Worm (Caenorhabditis elegans) whole organism, L4 larva: ENCODE results near the gene Y54E2A.10.

Experiments used
- R02D3.7 ChIP-seq: fragments of 150-350 bp; sonication (generic microtip); optimal IDR thresholded peaks from 3 replicates; lab custom pipeline; 2014; ENCODE audit warnings: missing biosample characterization, missing genetic modification characterization
- Y48G9A.11 ChIP-seq: fragments of 200-800 bp; sonication (Bioruptor generic); IDR thresholded peaks from 2 replicates; pipeline ENCODE4 v1.3.6; 2022; ENCODE audit warnings: missing genetic modification reagents, missing genetic modification characterization, missing compliant biosample characterization
- aha-1 ChIP-seq: fragments of 150-350 bp; peaks from one replicate; lab custom pipeline; 2014; ENCODE audit warnings: missing biosample characterization, missing genetic modification characterization
- attf-4 ChIP-seq: sonication (generic microtip); optimal IDR thresholded peaks from 3 replicates; lab custom pipeline; 2017; ENCODE audit warnings: missing biosample characterization, missing genetic modification characterization
- ceh-20 ChIP-seq: fragments of 200-800 bp; sonication (Bioruptor generic); IDR thresholded peaks from 2 replicates; pipeline ENCODE4 v1.3.6; 2022; ENCODE audit warnings: missing genetic modification reagents, missing genetic modification characterization, missing compliant biosample characterization
- ceh-32 ChIP-seq: sonication (generic microtip); optimal IDR thresholded peaks from 2 replicates; lab custom pipeline; 2016; ENCODE audit warnings: mild to moderate bottlenecking, missing genetic modification characterization, missing compliant biosample characterization; ENCODE audit not compliant: poor library complexity
- daf-16 ChIP-seq, 3 experiments: sonication (generic microtip); optimal IDR thresholded peaks; 2 replicates each; lab custom pipeline; 2016 to 2017; ENCODE audit warnings: missing genetic modification characterization in 3 of 3, missing genetic modification reagents in 3 of 3, mild to moderate bottlenecking in 2 of 3, missing compliant biosample characterization in 2 of 3, missing biosample characterization in 1 of 3, moderate library complexity in 1 of 3
- daf-19 ChIP-seq: fragments of 200-800 bp; sonication (Bioruptor generic); conservative IDR thresholded peaks from 2 replicates; pipeline ENCODE4 v1.3.6; 2022; ENCODE audit warnings: missing genetic modification characterization, missing compliant biosample characterization
- daf-8 ChIP-seq: fragments of 200-800 bp; sonication (Bioruptor generic); IDR thresholded peaks from 2 replicates; pipeline ENCODE4 v1.3.6; 2022; ENCODE audit warnings: missing genetic modification characterization, missing compliant biosample characterization
- dmd-6 ChIP-seq: fragments of 200-800 bp; sonication (Bioruptor generic); IDR thresholded peaks from 2 replicates; pipeline ENCODE4 v1.3.6; 2022; ENCODE audit warnings: missing genetic modification reagents, missing genetic modification characterization, missing compliant biosample characterization
- dve-1 ChIP-seq: sonication (generic microtip); optimal IDR thresholded peaks from 2 replicates; lab custom pipeline; 2017; ENCODE audit warnings: antibody characterized with exemption, mild to moderate bottlenecking, missing genetic modification characterization, missing compliant biosample characterization; ENCODE audit not compliant: insufficient read depth
- hlh-11 ChIP-seq: fragments of 200-800 bp; sonication (Bioruptor generic); optimal IDR thresholded peaks from 2 replicates; lab custom pipeline; 2018; ENCODE audit warnings: mild to moderate bottlenecking, missing genetic modification characterization, missing compliant biosample characterization
- hlh-30 ChIP-seq: sonication (generic microtip); optimal IDR thresholded peaks from 2 replicates; lab custom pipeline; 2017; ENCODE audit warnings: antibody characterized with exemption, mild to moderate bottlenecking, missing genetic modification characterization, missing compliant biosample characterization; ENCODE audit not compliant: insufficient read depth
- jun-1 ChIP-seq: fragments of 150-350 bp; optimal IDR thresholded peaks from 2 replicates; lab custom pipeline; 2014; ENCODE audit warnings: missing biosample characterization, missing genetic modification reagents, missing genetic modification characterization
- lin-1 ChIP-seq: fragments of 200-800 bp; sonication (Bioruptor generic); IDR thresholded peaks from 2 replicates; pipeline ENCODE4 v1.3.6; 2022; ENCODE audit warnings: missing genetic modification reagents, missing genetic modification characterization, missing compliant biosample characterization
- lsy-2 ChIP-seq, 2 experiments: fragments of 150-350 bp in 1 of 2; sonication (generic microtip) in 1 of 2; optimal IDR thresholded peaks; 2 replicates each; lab custom pipeline; 2014 to 2017; ENCODE audit warnings: missing biosample characterization in 2 of 2, missing genetic modification characterization in 2 of 2
- mdl-1 ChIP-seq, 2 experiments: fragments of 150-350 bp in 1 of 2; sonication (generic microtip) in 1 of 2; optimal IDR thresholded peaks; 2 replicates each; lab custom pipeline; 2014 to 2017; ENCODE audit warnings: missing biosample characterization in 2 of 2, missing genetic modification characterization in 2 of 2
- mdt-29 ChIP-seq: fragments of 200-800 bp; sonication (Bioruptor generic); IDR thresholded peaks from 2 replicates; pipeline ENCODE4 v1.3.6; 2022; ENCODE audit warnings: missing genetic modification reagents, missing genetic modification characterization, missing compliant biosample characterization
- mep-1 ChIP-seq: fragments of 150-350 bp; sonication (generic microtip); optimal IDR thresholded peaks from 3 replicates; lab custom pipeline; 2014; ENCODE audit warnings: missing biosample characterization, missing genetic modification characterization
- mes-2 ChIP-seq: sonication (generic microtip); optimal IDR thresholded peaks from 2 replicates; lab custom pipeline; 2016; ENCODE audit warnings: missing genotype, mild to moderate bottlenecking, missing genetic modification characterization, missing compliant biosample characterization; ENCODE audit not compliant: poor library complexity, severe bottlenecking
- nhr-102 ChIP-seq: sonication (generic microtip); optimal IDR thresholded peaks from 2 replicates; lab custom pipeline; 2016; ENCODE audit warnings: mild to moderate bottlenecking, missing genetic modification characterization, moderate library complexity, missing compliant biosample characterization
- nhr-111 ChIP-seq: fragments of 200-800 bp; sonication (Bioruptor generic); optimal IDR thresholded peaks from 2 replicates; lab custom pipeline; 2018; ENCODE audit warnings: mild to moderate bottlenecking, missing genetic modification characterization, missing compliant biosample characterization
- nhr-237 ChIP-seq: sonication (generic microtip); optimal IDR thresholded peaks from 2 replicates; lab custom pipeline; 2017; ENCODE audit warnings: missing biosample characterization, missing genetic modification characterization
- nhr-28 ChIP-seq: fragments of 150-350 bp; optimal IDR thresholded peaks from 2 replicates; lab custom pipeline; 2014; ENCODE audit warnings: missing biosample characterization, missing genetic modification characterization
- nhr-41 ChIP-seq: fragments of 200-800 bp; sonication (Bioruptor generic); IDR thresholded peaks from 2 replicates; pipeline ENCODE4 v1.3.6; 2022; ENCODE audit warnings: missing genetic modification reagents, missing genetic modification characterization, missing compliant biosample characterization
- nhr-42 ChIP-seq: fragments of 200-800 bp; sonication (Bioruptor generic); IDR thresholded peaks from 2 replicates; pipeline ENCODE4 v1.3.6; 2022; ENCODE audit warnings: missing genetic modification characterization, missing compliant biosample characterization
- nhr-76 ChIP-seq: fragments of 150-350 bp; optimal IDR thresholded peaks from 2 replicates; lab custom pipeline; 2014; ENCODE audit warnings: missing biosample characterization, missing genetic modification characterization
- nhr-77 ChIP-seq: fragments of 150-350 bp; optimal IDR thresholded peaks from 2 replicates; lab custom pipeline; 2014; ENCODE audit warnings: missing biosample characterization, missing genetic modification characterization
- pha-4 ChIP-seq, 2 experiments: fragments of 150-350 bp in 1 of 2; fragments of 200-800 bp in 1 of 2; sonication (Bioruptor generic) in 1 of 2; IDR thresholded peaks in 1 of 2; optimal IDR thresholded peaks in 1 of 2; 2 replicates each; pipeline versions ENCODE4 v1.3.6 to Lab custom; 2014 to 2022; ENCODE audit warnings: missing genetic modification characterization in 2 of 2, missing genetic modification reagents in 2 of 2, missing biosample characterization in 1 of 2, missing compliant biosample characterization in 1 of 2
- php-3 ChIP-seq: fragments of 200-800 bp; sonication (Bioruptor generic); IDR thresholded peaks from 2 replicates; pipeline ENCODE4 v1.3.6; 2022; ENCODE audit warnings: missing genetic modification reagents, missing genetic modification characterization, missing compliant biosample characterization
- pqm-1 ChIP-seq: sonication (generic microtip); optimal IDR thresholded peaks from 2 replicates; lab custom pipeline; 2017; ENCODE audit warnings: missing biosample characterization, missing genetic modification characterization
- unc-130 ChIP-seq: sonication (generic microtip); optimal IDR thresholded peaks from 2 replicates; lab custom pipeline; 2016; ENCODE audit warnings: missing genetic modification reagents, missing genetic modification characterization, missing compliant biosample characterization
- unc-39 ChIP-seq: sonication (generic microtip); optimal IDR thresholded peaks from 2 replicates; lab custom pipeline; 2017; ENCODE audit warnings: missing biosample characterization, missing genetic modification characterization
- unc-62 ChIP-seq, 3 experiments: fragments of 150-350 bp in 1 of 3; sonication (generic microtip); optimal IDR thresholded peaks in 2 of 3; peaks in 1 of 3; 1 replicate in 1 of 3; 2 replicates in 2 of 3; lab custom pipeline; 2014 to 2017; ENCODE audit warnings: missing biosample characterization in 3 of 3, missing genetic modification characterization in 3 of 3, missing genetic modification reagents in 3 of 3, missing genotype in 1 of 3
- vab-7 ChIP-seq: fragments of 200-800 bp; sonication (Bioruptor generic); IDR thresholded peaks from 2 replicates; pipeline ENCODE4 v1.3.6; 2022; ENCODE audit warnings: missing genetic modification reagents, missing genetic modification characterization, missing compliant biosample characterization

The Y54E2A.10 gene

ce11 chrII:14811472-14811871, 20.6 kb downstream of the Y54E2A.10 start (continued):
- TF ChIP-seq hlh-30 (tag; lab: Kevin White, UChicago), result peak; percentile 28
- no peak for TF ChIP-seq ceh-20 (GFP tag; lab: Robert Waterston, UW)
- peak; percentile 16 for TF ChIP-seq mes-2 (tag; lab: Kevin White, UChicago)
- peak; percentile 37 for TF ChIP-seq mep-1 (tag; lab: Kevin White, UChicago)
- peak; percentile 79 for TF ChIP-seq hlh-11 (tag; lab: Kevin White, UChicago)
- peak in 1 of 2 experiments; percentile 3 for TF ChIP-seq lsy-2 (tag; optimal IDR thresholded peaks at IDR 0.05; lab: Kevin White, UChicago)
- no peak for TF ChIP-seq unc-130
- peak; percentile 10 for TF ChIP-seq nhr-102
- peak; percentile 66; the same call in 1 of the 2 replicates for TF ChIP-seq pha-4 (GFP tag; IDR thresholded peaks at IDR 0.05; lab: Robert Waterston, UW)
- TF ChIP-seq pha-4 (tag; optimal IDR thresholded peaks at IDR 0.05; lab: Kevin White, UChicago), result peak; percentile 24
- no peak for TF ChIP-seq ceh-32 (tag; lab: Kevin White, UChicago)
- peak; percentile 11 for TF ChIP-seq R02D3.7
- TF ChIP-seq daf-8 (GFP tag; lab: Robert Waterston, UW), result no peak
- peak; percentile 36 for TF ChIP-seq jun-1 (tag; lab: Kevin White, UChicago)

DNA sequence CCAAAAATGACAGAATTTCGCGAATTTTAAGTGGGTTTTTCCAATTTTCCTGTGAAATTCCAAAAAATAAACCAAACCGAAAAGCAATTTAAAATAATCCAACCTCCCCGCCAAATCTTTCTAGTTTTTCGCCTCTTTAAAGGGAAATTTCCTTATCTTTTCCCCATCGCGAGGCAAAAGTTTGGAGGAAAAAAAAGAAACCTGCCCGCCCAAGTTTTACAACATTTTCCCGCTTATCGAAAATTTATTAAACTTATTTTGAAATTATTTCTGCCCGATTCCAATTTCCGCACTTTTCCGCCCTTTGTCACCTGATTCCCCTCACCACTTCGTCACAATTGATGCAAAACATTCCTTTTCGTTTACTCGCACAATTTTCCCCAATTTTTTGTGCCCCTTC, 21.4 kb downstream of the Y54E2A.10 start, which contains the start of gene osta-3:
Gene osta-3 (plus strand): TSS at position 301 of the 400 bp plus-strand sequence.
- TF ChIP-seq pha-4 (GFP tag; IDR thresholded peaks at IDR 0.05; lab: Robert Waterston, UW), result no peak
- peak; percentile 14 for TF ChIP-seq pha-4 (tag; optimal IDR thresholded peaks at IDR 0.05; lab: Kevin White, UChicago)
- no peak for TF ChIP-seq nhr-42 (GFP tag; lab: Robert Waterston, UW)

DNA sequence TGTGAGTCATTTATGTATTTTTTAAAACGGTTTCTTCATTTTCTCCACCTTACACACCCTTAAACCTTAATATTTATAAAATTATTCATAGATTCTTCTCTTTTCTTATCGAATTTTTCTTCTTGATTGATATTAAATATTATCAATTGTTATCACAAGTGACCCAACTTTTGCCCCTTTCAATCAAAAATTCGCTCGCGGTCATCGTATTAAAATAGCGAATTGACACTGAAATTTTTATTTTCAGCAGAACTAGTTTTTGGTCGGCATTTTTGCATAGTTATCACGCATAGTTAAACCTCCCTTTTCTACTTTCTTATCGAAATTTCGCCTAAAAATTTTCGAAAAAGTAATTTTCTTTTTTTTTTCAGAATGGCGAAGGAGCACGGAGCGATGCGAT, 21.8 kb downstream of the Y54E2A.10 start:
- TF ChIP-seq lin-1 (GFP tag; lab: Robert Waterston, UW), result no peak
- no peak for TF ChIP-seq daf-19
- peak; percentile 73 for TF ChIP-seq hlh-11 (tag; lab: Kevin White, UChicago)
- peak; percentile 76 for TF ChIP-seq pqm-1 (tag; lab: Kevin White, UChicago)
- no peak for TF ChIP-seq daf-16 (GFP tag; optimal IDR thresholded peaks at IDR 0.05; lab: Kevin White, UChicago)
- peak; percentile 70 for TF ChIP-seq daf-16 (tag; optimal IDR thresholded peaks at IDR 0.05; lab: Kevin White, UChicago)
- peak; percentile 89 for TF ChIP-seq nhr-28 (tag; lab: Kevin White, UChicago)
- TF ChIP-seq nhr-102, result peak; percentile 11
- peak; percentile 86; the same call in 1 of the 2 replicates for TF ChIP-seq nhr-41 (GFP tag; lab: Robert Waterston, UW)
- TF ChIP-seq nhr-76, result no peak
- peak; percentile 71 for TF ChIP-seq dve-1 (tag; lab: Kevin White, UChicago)
- TF ChIP-seq dmd-6 (GFP tag; lab: Robert Waterston, UW), result peak; percentile 91
- no peak for TF ChIP-seq ceh-20 (GFP tag; lab: Robert Waterston, UW)
- TF ChIP-seq nhr-77 (tag; lab: Kevin White, UChicago), result peak; percentile 97
- TF ChIP-seq php-3, result peak; percentile 84
- no peak for TF ChIP-seq mdl-1 (tag; optimal IDR thresholded peaks at IDR 0.05; lab: Kevin White, UChicago)

DNA sequence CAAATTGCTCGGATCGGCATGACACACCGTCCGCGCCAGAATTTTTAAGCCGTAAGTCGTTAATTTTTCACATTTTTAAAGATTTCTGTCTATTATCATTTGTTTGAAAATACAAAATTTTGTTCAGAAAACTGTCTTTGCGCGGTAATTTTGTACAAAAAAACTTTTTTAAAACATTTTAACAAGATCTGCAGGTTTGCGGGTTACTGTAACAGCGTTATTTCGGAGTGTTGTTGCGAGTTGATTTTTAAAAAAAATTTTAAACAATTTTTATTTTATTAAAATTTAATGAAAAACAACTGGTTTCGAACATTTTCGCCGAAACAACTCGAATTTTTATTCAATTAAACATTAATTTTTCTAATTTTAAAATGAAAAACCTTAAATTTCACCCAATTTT, 22.3 kb downstream of the Y54E2A.10 start:
- TF ChIP-seq nhr-111 (GFP tag; lab: Kevin White, UChicago) (no peak), vab-7 (GFP tag; lab: Robert Waterston, UW) (no peak), unc-62 (GFP tag; optimal IDR thresholded peaks at IDR 0.05 in 1 of 2; lab: Kevin White, UChicago) (no peak), unc-62 (tag; optimal IDR thresholded peaks at IDR 0.05; lab: Kevin White, UChicago) (no peak), mdt-29 (no peak), aha-1 (peak; percentile 9), unc-39 (tag; lab: Kevin White, UChicago) (no peak), nhr-237 (tag; lab: Kevin White, UChicago) (no peak), attf-4 (tag; lab: Kevin White, UChicago) (no peak), Y48G9A.11 (GFP tag; lab: Robert Waterston, UW) (peak; percentile 91)
- TF ChIP-seq, all 104 proteins: peak for 2
